Worm (Caenorhabditis elegans) whole organism, L4 larva: Measurements from ENCODE around the gene gst-29.
"Not testable (repeated sequence)": the region's sequence is repeated elsewhere in the genome, so short reads cannot be mapped to it uniquely, and the experiment has no call there.

Source experiments
- F49E8.2 ChIP-seq: sonication (generic microtip); optimal IDR thresholded peaks from 2 replicates; lab custom pipeline; 2016; ENCODE audit warnings: missing compliant biosample characterization, mild to moderate bottlenecking, missing genetic modification characterization, borderline replicate concordance
- T26A8.4 ChIP-seq: fragments of 200-800 bp; sonication (Bioruptor generic); IDR thresholded peaks from 2 replicates; pipeline ENCODE4 v1.3.6; 2022; ENCODE audit warnings: missing genetic modification characterization, missing compliant biosample characterization
- Y48G9A.11 ChIP-seq: fragments of 200-800 bp; sonication (Bioruptor generic); IDR thresholded peaks from 2 replicates; pipeline ENCODE4 v1.3.6; 2022; ENCODE audit warnings: missing genetic modification reagents, missing genetic modification characterization, missing compliant biosample characterization
- Y75B8A.6 ChIP-seq: fragments of 200-800 bp; sonication (Bioruptor generic); IDR thresholded peaks from 2 replicates; pipeline ENCODE4 v1.3.6; 2022; ENCODE audit warnings: missing genetic modification reagents, missing genetic modification characterization, missing compliant biosample characterization
- ZK546.5 ChIP-seq, 2 experiments: sonication (generic microtip); optimal IDR thresholded peaks; 2 replicates each; lab custom pipeline; 2017; ENCODE audit warnings: missing biosample characterization in 2 of 2, missing genetic modification characterization in 2 of 2
- aha-1 ChIP-seq: fragments of 150-350 bp; peaks from one replicate; lab custom pipeline; 2014; ENCODE audit warnings: missing biosample characterization, missing genetic modification characterization
- attf-4 ChIP-seq: sonication (generic microtip); optimal IDR thresholded peaks from 3 replicates; lab custom pipeline; 2017; ENCODE audit warnings: missing biosample characterization, missing genetic modification characterization
- ceh-28 ChIP-seq: fragments of 150-350 bp; optimal IDR thresholded peaks from 2 replicates; lab custom pipeline; 2014; ENCODE audit warnings: missing biosample characterization, missing genetic modification reagents, missing genetic modification characterization
- ceh-44 ChIP-seq: fragments of 200-800 bp; sonication (Bioruptor generic); IDR thresholded peaks from 2 replicates; pipeline ENCODE4 v1.3.6; 2022; ENCODE audit warnings: missing genetic modification reagents, missing genetic modification characterization, missing compliant biosample characterization
- cey-2 ChIP-seq: sonication (generic microtip); optimal IDR thresholded peaks from 3 replicates; lab custom pipeline; 2017; ENCODE audit warnings: missing genetic modification characterization, mild to moderate bottlenecking, missing compliant biosample characterization, antibody characterized with exemption, borderline replicate concordance; ENCODE audit not compliant: insufficient read depth
- daf-19 ChIP-seq: fragments of 200-800 bp; sonication (Bioruptor generic); conservative IDR thresholded peaks from 2 replicates; pipeline ENCODE4 v1.3.6; 2022; ENCODE audit warnings: missing genetic modification characterization, missing compliant biosample characterization
- dmd-9 ChIP-seq: fragments of 200-800 bp; sonication (Bioruptor generic); IDR thresholded peaks from 2 replicates; pipeline ENCODE4 v1.3.6; 2022; ENCODE audit warnings: missing genetic modification reagents, missing genetic modification characterization, missing compliant biosample characterization
- duxl-1 ChIP-seq: sonication (generic microtip); optimal IDR thresholded peaks from 2 replicates; lab custom pipeline; 2016; ENCODE audit warnings: mild to moderate bottlenecking, missing genetic modification characterization, moderate library complexity, missing compliant biosample characterization; ENCODE audit not compliant: poor library complexity
- dve-1 ChIP-seq: sonication (generic microtip); optimal IDR thresholded peaks from 2 replicates; lab custom pipeline; 2017; ENCODE audit warnings: antibody characterized with exemption, mild to moderate bottlenecking, missing genetic modification characterization, missing compliant biosample characterization; ENCODE audit not compliant: insufficient read depth
- egl-27 ChIP-seq: sonication (generic microtip); optimal IDR thresholded peaks from 3 replicates; lab custom pipeline; 2017; ENCODE audit warnings: missing biosample characterization, missing genetic modification reagents, missing genetic modification characterization
- hif-1 ChIP-seq, 2 experiments: sonication (generic microtip); optimal IDR thresholded peaks; 2 replicates each; lab custom pipeline; 2016 to 2017; ENCODE audit warnings: missing compliant biosample characterization in 2 of 2, missing genetic modification characterization in 2 of 2, missing genetic modification reagents in 2 of 2, missing genotype in 2 of 2, mild to moderate bottlenecking in 1 of 2
- hlh-11 ChIP-seq: fragments of 200-800 bp; sonication (Bioruptor generic); optimal IDR thresholded peaks from 2 replicates; lab custom pipeline; 2018; ENCODE audit warnings: mild to moderate bottlenecking, missing genetic modification characterization, missing compliant biosample characterization
- jun-1 ChIP-seq: fragments of 150-350 bp; optimal IDR thresholded peaks from 2 replicates; lab custom pipeline; 2014; ENCODE audit warnings: missing biosample characterization, missing genetic modification reagents, missing genetic modification characterization
- lim-7 ChIP-seq: fragments of 200-800 bp; sonication (Bioruptor generic); IDR thresholded peaks from 2 replicates; pipeline ENCODE4 v1.3.6; 2022; ENCODE audit warnings: missing genetic modification characterization, missing compliant biosample characterization
- lin-13 ChIP-seq: fragments of 150-350 bp; optimal IDR thresholded peaks from 2 replicates; lab custom pipeline; 2014; ENCODE audit warnings: missing biosample characterization, missing genetic modification reagents, missing genetic modification characterization
- lin-15B ChIP-seq: fragments of 150-350 bp; sonication (generic microtip); optimal IDR thresholded peaks from 3 replicates; lab custom pipeline; 2014; ENCODE audit warnings: missing biosample characterization, missing genetic modification characterization
- lsy-2 ChIP-seq, 2 experiments: fragments of 150-350 bp in 1 of 2; sonication (generic microtip) in 1 of 2; optimal IDR thresholded peaks; 2 replicates each; lab custom pipeline; 2014 to 2017; ENCODE audit warnings: missing biosample characterization in 2 of 2, missing genetic modification characterization in 2 of 2
- mdl-1 ChIP-seq, 2 experiments: fragments of 150-350 bp in 1 of 2; sonication (generic microtip) in 1 of 2; optimal IDR thresholded peaks; 2 replicates each; lab custom pipeline; 2014 to 2017; ENCODE audit warnings: missing biosample characterization in 2 of 2, missing genetic modification characterization in 2 of 2
- mdt-29 ChIP-seq: fragments of 200-800 bp; sonication (Bioruptor generic); IDR thresholded peaks from 2 replicates; pipeline ENCODE4 v1.3.6; 2022; ENCODE audit warnings: missing genetic modification reagents, missing genetic modification characterization, missing compliant biosample characterization
- mxl-3 ChIP-seq: fragments of 200-800 bp; sonication (Bioruptor generic); optimal IDR thresholded peaks from 2 replicates; lab custom pipeline; 2018; ENCODE audit warnings: mild to moderate bottlenecking, missing genetic modification characterization, missing compliant biosample characterization
- nhr-11 ChIP-seq: fragments of 150-350 bp; optimal IDR thresholded peaks from 2 replicates; lab custom pipeline; 2014; ENCODE audit warnings: missing biosample characterization, missing genetic modification characterization
- nhr-237 ChIP-seq: sonication (generic microtip); optimal IDR thresholded peaks from 2 replicates; lab custom pipeline; 2017; ENCODE audit warnings: missing biosample characterization, missing genetic modification characterization
- php-3 ChIP-seq: fragments of 200-800 bp; sonication (Bioruptor generic); IDR thresholded peaks from 2 replicates; pipeline ENCODE4 v1.3.6; 2022; ENCODE audit warnings: missing genetic modification reagents, missing genetic modification characterization, missing compliant biosample characterization
- spr-1 ChIP-seq: sonication (generic microtip); optimal IDR thresholded peaks from 2 replicates; lab custom pipeline; 2016; ENCODE audit warnings: mild to moderate bottlenecking, missing genetic modification characterization, missing compliant biosample characterization
- tag-97 ChIP-seq: fragments of 200-800 bp; sonication (Bioruptor generic); IDR thresholded peaks from 2 replicates; pipeline ENCODE4 v1.3.6; 2022; ENCODE audit warnings: missing genetic modification characterization, missing compliant biosample characterization
- unc-62 ChIP-seq, 3 experiments: fragments of 150-350 bp in 1 of 3; sonication (generic microtip); optimal IDR thresholded peaks in 2 of 3; peaks in 1 of 3; 1 replicate in 1 of 3; 2 replicates in 2 of 3; lab custom pipeline; 2014 to 2017; ENCODE audit warnings: missing biosample characterization in 3 of 3, missing genetic modification characterization in 3 of 3, missing genetic modification reagents in 3 of 3, missing genotype in 1 of 3
- vab-7 ChIP-seq: fragments of 200-800 bp; sonication (Bioruptor generic); IDR thresholded peaks from 2 replicates; pipeline ENCODE4 v1.3.6; 2022; ENCODE audit warnings: missing genetic modification reagents, missing genetic modification characterization, missing compliant biosample characterization
- zip-11 ChIP-seq: fragments of 200-800 bp; sonication (Bioruptor generic); IDR thresholded peaks from 2 replicates; pipeline ENCODE4 v1.3.6; 2022; ENCODE audit warnings: missing genetic modification characterization, missing compliant biosample characterization
- ztf-11 ChIP-seq: fragments of 150-350 bp; optimal IDR thresholded peaks from 2 replicates; lab custom pipeline; 2014; ENCODE audit warnings: missing biosample characterization, missing genetic modification characterization

gst-29 gene

ce11 chrII:15148442-15148841 lies 21.2 kb downstream of the gst-29 start:
- TF ChIP-seq attf-4 (tag; lab: Kevin White, UChicago) = no peak
- peak; percentile 46 for TF ChIP-seq aha-1 (tag; lab: Kevin White, UChicago)
- TF ChIP-seq unc-62 (GFP tag; optimal IDR thresholded peaks at IDR 0.05 in 1 of 2; lab: Kevin White, UChicago) = peak in 1 of 2 experiments; percentile 52
- no peak for TF ChIP-seq unc-62 (tag; optimal IDR thresholded peaks at IDR 0.05; lab: Kevin White, UChicago)

ce11 chrII:15145594-15145993 lies 24.1 kb downstream of the gst-29 start, which contains the start of gene Y53F4B.27:
Gene Y53F4B.27 (plus strand): TSS chrII:15145894.
- TF ChIP-seq aha-1 (tag; lab: Kevin White, UChicago) = peak; percentile 96
- TF ChIP-seq unc-62 (GFP tag; optimal IDR thresholded peaks at IDR 0.05 in 1 of 2; lab: Kevin White, UChicago) = peak in 1 of 2 experiments; percentile 36
- TF ChIP-seq unc-62 (tag; optimal IDR thresholded peaks at IDR 0.05; lab: Kevin White, UChicago) = no peak
- no peak for TF ChIP-seq Y48G9A.11 (GFP tag; lab: Robert Waterston, UW)
- peak; percentile 24 for TF ChIP-seq hlh-11 (tag; lab: Kevin White, UChicago)

DNA sequence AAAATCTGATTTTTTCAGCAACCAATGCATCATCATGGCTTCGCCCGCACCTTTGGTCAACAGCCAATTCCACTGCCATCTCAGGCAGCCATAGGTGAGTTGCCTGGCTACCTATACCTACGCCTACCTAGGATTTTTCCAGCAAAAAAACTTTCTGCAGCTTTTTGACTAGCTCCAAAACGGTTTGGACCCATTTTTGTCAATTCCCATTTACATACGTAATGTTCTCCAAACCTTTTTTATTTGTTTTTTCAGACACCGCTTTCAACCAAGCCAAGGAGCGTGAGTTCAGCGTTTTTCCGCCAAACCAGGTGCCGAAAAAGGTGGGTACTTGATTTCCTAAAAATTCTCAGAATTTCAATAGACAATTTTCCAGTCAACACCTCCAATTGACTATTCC lies 25.9 kb downstream of the gst-29 start:
- TF ChIP-seq jun-1 (tag; lab: Kevin White, UChicago) = no peak

DNA sequence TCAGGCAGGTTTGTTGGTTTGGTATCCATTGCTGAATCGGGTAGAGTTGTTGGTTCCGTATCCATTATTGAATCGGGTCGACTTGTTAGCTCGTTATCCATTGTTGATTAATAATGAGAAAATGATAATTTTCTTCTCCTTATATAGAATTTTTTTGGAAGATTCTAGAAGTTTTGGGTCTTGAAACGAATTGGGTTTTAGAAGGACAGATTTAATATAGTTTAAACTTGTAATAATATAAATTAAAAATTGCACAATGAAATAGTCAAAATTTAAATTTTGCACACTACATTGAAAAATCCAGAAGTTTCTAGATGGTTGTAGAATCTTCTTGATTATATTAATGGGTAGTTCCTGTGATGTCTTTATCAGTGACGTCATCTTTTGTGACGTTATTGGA lies 28.8 kb downstream of the gst-29 start, which contains the start of gene Y53F4B.26:
Y53F4B.26 (minus strand) TSS at position 101 of the 400 bp plus-strand sequence.
- not testable (repeated sequence) for TF ChIP-seq mdt-29; nhr-11 (tag; lab: Kevin White, UChicago); hif-1 (tag; optimal IDR thresholded peaks at IDR 0.05; lab: Kevin White, UChicago)

ce11 chrII:15135886-15136285 lies 33.8 kb downstream of the gst-29 start, which contains the start of gene Y53F4B.25:
Gene Y53F4B.25 (plus strand): TSS chrII:15136186.
- TF ChIP-seq F49E8.2 (tag; lab: Kevin White, UChicago) = no peak

DNA sequence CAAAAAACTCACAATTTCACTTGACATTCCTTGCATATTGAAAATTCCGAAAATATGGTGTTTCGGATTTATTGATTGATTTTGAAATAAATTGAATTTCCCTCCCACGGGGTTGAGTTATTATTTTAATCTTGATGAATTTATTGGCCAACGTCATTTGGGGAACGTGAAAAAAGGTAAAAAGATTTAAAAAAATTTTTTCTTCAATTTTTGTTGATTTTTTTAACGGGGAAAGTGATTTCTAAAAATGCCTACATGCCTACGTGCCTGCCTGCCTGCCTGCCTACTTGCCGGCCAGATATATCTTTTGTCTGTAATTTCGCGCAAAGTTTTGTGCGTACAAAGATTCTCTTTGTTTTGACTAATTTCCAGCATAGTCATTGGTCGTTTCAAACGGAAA lies 35.3 kb downstream of the gst-29 start, which contains the start of gene Y53F4B.24:
Y53F4B.24 (minus strand) TSS at position 101 of the 400 bp plus-strand sequence.
- TF ChIP-seq dve-1 (tag; lab: Kevin White, UChicago) (no peak), spr-1 (tag; lab: Kevin White, UChicago) (no peak), ztf-11 (tag; lab: Kevin White, UChicago) (no peak), lin-15B (tag; lab: Kevin White, UChicago) (no peak)
- TF ChIP-seq, all 104 proteins: peak for 0

ce11 chrII:15130512-15130911 lies 39.1 kb downstream of the gst-29 start, which contains the start of gene Y53F4B.62:
Gene Y53F4B.62 (minus strand): TSS chrII:15130612.
- TF ChIP-seq nhr-237 (tag; lab: Kevin White, UChicago) = no peak
- no peak for TF ChIP-seq php-3 (GFP tag; lab: Robert Waterston, UW)
- no peak for TF ChIP-seq cey-2
- no peak for TF ChIP-seq ceh-44
- TF ChIP-seq daf-19 (GFP tag; lab: Robert Waterston, UW) = no peak
- TF ChIP-seq ceh-28 (tag; lab: Kevin White, UChicago) = no peak
- no peak for TF ChIP-seq zip-11 (GFP tag; lab: Robert Waterston, UW)
- no peak for TF ChIP-seq tag-97 (GFP tag; lab: Robert Waterston, UW)
- TF ChIP-seq ZK546.5 (tag; optimal IDR thresholded peaks at IDR 0.05; lab: Kevin White, UChicago) = no peak
- TF ChIP-seq T26A8.4 = no peak
- TF ChIP-seq Y75B8A.6 (GFP tag; lab: Robert Waterston, UW) = no peak
- TF ChIP-seq vab-7 = no peak
- TF ChIP-seq lsy-2 (tag; optimal IDR thresholded peaks at IDR 0.05; lab: Kevin White, UChicago) = no peak
- TF ChIP-seq lin-13 = no peak
- TF ChIP-seq lim-7 = no peak
- TF ChIP-seq mdl-1 (tag; optimal IDR thresholded peaks at IDR 0.05; lab: Kevin White, UChicago) = no peak
- TF ChIP-seq egl-27 = no peak
- no peak for TF ChIP-seq duxl-1
- no peak for TF ChIP-seq mxl-3
- TF ChIP-seq dmd-9 (GFP tag; lab: Robert Waterston, UW) = no peak
